Worm (Caenorhabditis elegans) whole organism, mixed stage, embryonic: ENCODE results near the gene twk-18.

Experiments used
- cnd-1 ChIP-seq: fragments of 200-800 bp; sonication (Bioruptor generic); optimal IDR thresholded peaks from 2 replicates; lab custom pipeline; 2018; ENCODE audit warnings: mild to moderate bottlenecking, missing genetic modification characterization, missing compliant biosample characterization
- elt-1 ChIP-seq: sonication (generic microtip); optimal IDR thresholded peaks from 2 replicates; lab custom pipeline; 2017; ENCODE audit warnings: missing genetic modification characterization, mild to moderate bottlenecking, missing compliant biosample characterization, antibody characterized with exemption, moderate library complexity, borderline replicate concordance; ENCODE audit not compliant: insufficient read depth
- lin-32 ChIP-seq: fragments of 200-800 bp; sonication (Bioruptor generic); optimal IDR thresholded peaks from 2 replicates; lab custom pipeline; 2018; ENCODE audit warnings: mild to moderate bottlenecking, missing genetic modification characterization, missing compliant biosample characterization

- no peak for TF ChIP-seq cnd-1 (tag; lab: Kevin White, UChicago)
- peak; percentile 12 for TF ChIP-seq lin-32 (GFP tag; lab: Kevin White, UChicago)
- no peak for TF ChIP-seq elt-1 (tag; lab: Kevin White, UChicago)
These were observed 16.5 kb upstream of the twk-18 start for ce11 chrX:8971461-8971860.
